Worm (Caenorhabditis elegans) whole organism, early embryonic: ENCODE data around the gene F09C6.10.
"Not testable (repeated sequence)": the region's sequence is repeated elsewhere in the genome, so short reads cannot be mapped to it uniquely, and the experiment has no call there.

ENCODE experiments used
- B0310.2 ChIP-seq: sonication (generic microtip); optimal IDR thresholded peaks from 2 replicates; lab custom pipeline; 2016; ENCODE audit warnings: mild to moderate bottlenecking, missing genetic modification characterization, missing compliant biosample characterization
- F13C5.2 ChIP-seq: sonication (generic microtip); optimal IDR thresholded peaks from 2 replicates; lab custom pipeline; 2017; ENCODE audit warnings: mild to moderate bottlenecking, missing genetic modification characterization, inconsistent platforms, missing compliant biosample characterization
- aly-1 ChIP-seq: sonication (generic microtip); optimal IDR thresholded peaks from 2 replicates; lab custom pipeline; 2016; ENCODE audit warnings: missing genetic modification characterization, missing compliant biosample characterization
- ama-1 ChIP-seq: fragments of 150-350 bp; optimal IDR thresholded peaks from 2 replicates; lab custom pipeline; 2014
- ceh-13 ChIP-seq: fragments of 200-800 bp; sonication (Bioruptor generic); optimal IDR thresholded peaks from 2 replicates; lab custom pipeline; 2018; ENCODE audit warnings: mild to moderate bottlenecking, missing genetic modification characterization, missing compliant biosample characterization
- ceh-36 ChIP-seq: sonication (generic microtip); optimal IDR thresholded peaks from 2 replicates; lab custom pipeline; 2016; ENCODE audit warnings: missing genetic modification characterization, inconsistent platforms, missing compliant biosample characterization
- ets-7 ChIP-seq: sonication (generic microtip); optimal IDR thresholded peaks from 2 replicates; lab custom pipeline; 2016; ENCODE audit warnings: missing genotype, missing genetic modification characterization, missing compliant biosample characterization
- flt-1 ChIP-seq: fragments of 200-800 bp; sonication (Bioruptor generic); IDR thresholded peaks from 2 replicates; pipeline ENCODE4 v1.3.6; 2022; ENCODE audit warnings: missing genetic modification characterization, missing compliant biosample characterization
- hmbx-1 ChIP-seq: sonication (generic microtip); optimal IDR thresholded peaks from 2 replicates; lab custom pipeline; 2016; ENCODE audit warnings: mild to moderate bottlenecking, missing genetic modification characterization, missing compliant biosample characterization
- hmg-4 ChIP-seq: fragments of 200-800 bp; sonication (Bioruptor generic); optimal IDR thresholded peaks from 2 replicates; lab custom pipeline; 2018; ENCODE audit warnings: mild to moderate bottlenecking, missing genetic modification characterization, missing compliant biosample characterization
- hnd-1 ChIP-seq: sonication (generic microtip); optimal IDR thresholded peaks from 2 replicates; lab custom pipeline; 2016; ENCODE audit warnings: missing genetic modification characterization, missing compliant biosample characterization
- pes-1 ChIP-seq: fragments of 200-800 bp; sonication (Bioruptor generic); IDR thresholded peaks from 2 replicates; pipeline ENCODE4 v1.3.6; 2022; ENCODE audit warnings: missing genetic modification reagents, missing genetic modification characterization, missing compliant biosample characterization
- scrt-1 ChIP-seq: fragments of 200-800 bp; sonication (Bioruptor generic); IDR thresholded peaks from 2 replicates; pipeline ENCODE4 v1.3.6; 2022; ENCODE audit warnings: missing genetic modification characterization, missing compliant biosample characterization
- sea-1 ChIP-seq: fragments of 200-800 bp; sonication (Bioruptor generic); conservative IDR thresholded peaks from 2 replicates; pipeline ENCODE4 v1.3.6; 2022; ENCODE audit warnings: missing genetic modification characterization, missing compliant biosample characterization
- tbx-11 ChIP-seq: fragments of 200-800 bp; sonication (Bioruptor generic); IDR thresholded peaks from 2 replicates; pipeline ENCODE4 v1.3.6; 2022; ENCODE audit warnings: missing genetic modification characterization, missing compliant biosample characterization
- tbx-37 ChIP-seq: fragments of 200-800 bp; sonication (Bioruptor generic); conservative IDR thresholded peaks from 2 replicates; pipeline ENCODE4 v1.3.6; 2022; ENCODE audit warnings: missing genetic modification reagents, missing genetic modification characterization, missing compliant biosample characterization
- tra-4 ChIP-seq: sonication (generic microtip); optimal IDR thresholded peaks from 2 replicates; lab custom pipeline; 2017; ENCODE audit warnings: missing genetic modification characterization, missing compliant biosample characterization

The F09C6.10 gene

DNA sequence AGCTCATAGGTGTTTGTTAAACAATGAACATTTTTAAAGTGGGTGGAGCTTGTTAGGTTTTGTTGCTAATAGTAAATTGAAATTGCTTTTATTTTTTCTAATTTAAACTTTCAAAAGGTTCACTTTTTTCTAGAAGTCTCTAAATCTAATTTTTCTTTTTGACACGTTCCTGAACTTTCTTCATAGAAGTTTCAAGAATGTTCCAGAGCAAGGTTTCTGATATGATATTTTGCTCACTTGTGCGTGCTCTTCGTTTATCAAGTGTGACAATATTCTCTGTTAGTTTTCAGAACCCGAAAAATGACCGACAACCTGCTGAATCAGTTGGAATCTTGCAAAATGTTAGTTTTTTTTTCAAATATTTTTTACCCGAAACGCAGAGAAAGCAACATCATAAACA, 22.8 kb upstream of the F09C6.10 start, which contains the start of gene fbxa-148:
fbxa-148 (plus strand) TSS at position 301 of the 400 bp plus-strand sequence.
- not testable (repeated sequence) for TF ChIP-seq hmbx-1 (tag; lab: Kevin White, UChicago); tbx-37 (GFP tag; lab: Robert Waterston, UW); F13C5.2

DNA sequence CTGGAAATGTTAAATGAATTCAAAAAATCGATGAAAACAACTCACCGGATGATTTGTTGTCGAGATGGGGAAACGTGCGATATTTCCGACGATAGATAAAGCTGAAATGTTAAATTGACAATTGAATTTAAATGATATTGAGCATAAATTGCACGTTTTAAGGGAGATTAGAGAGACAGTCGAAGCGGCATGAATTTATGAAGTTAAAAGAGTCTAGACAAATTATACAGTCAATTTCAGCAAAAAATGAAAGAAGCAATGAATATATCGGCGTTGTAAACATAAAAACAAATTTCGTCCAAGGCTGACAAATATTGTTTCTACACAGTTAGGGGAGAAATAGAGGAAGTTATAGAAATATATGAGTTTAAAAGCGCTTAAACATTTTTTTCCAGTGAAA, 11.4 kb upstream of the F09C6.10 start, which contains the start of gene Y102A5C.36:
Y102A5C.36 (minus strand) TSS at position 101 of the 400 bp plus-strand sequence.
- no peak for TF ChIP-seq F13C5.2
- TF ChIP-seq hmg-4 (GFP tag; lab: Kevin White, UChicago): no peak
- TF ChIP-seq ceh-13 (GFP tag; lab: Kevin White, UChicago): no peak
- TF ChIP-seq tbx-11 (GFP tag; lab: Robert Waterston, UW): no peak
- TF ChIP-seq ama-1 (lab: Kevin White, UChicago): no peak

DNA sequence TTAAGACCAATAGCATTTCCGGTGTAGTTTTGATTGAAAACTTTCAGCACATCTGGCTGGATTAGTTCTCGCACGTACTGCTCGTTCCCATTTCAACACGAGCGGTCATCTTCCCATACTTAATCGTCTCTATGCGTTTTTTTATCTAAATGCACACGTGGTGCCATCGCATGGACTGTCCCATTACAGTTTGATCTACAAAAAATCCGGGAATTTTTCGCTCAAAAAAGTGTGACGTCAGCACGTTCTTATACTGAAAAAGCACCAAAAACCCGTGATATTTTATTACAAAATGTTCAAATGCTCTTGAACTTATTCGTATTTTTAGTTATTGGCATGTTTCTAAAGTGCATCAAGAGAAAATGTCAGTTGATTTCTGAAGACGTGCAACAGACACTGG, 6.0 kb upstream of the F09C6.10 start, which contains the start of gene Y102A5C.4:
Y102A5C.4 (plus strand) TSS at position 301 of the 400 bp plus-strand sequence.
- TF ChIP-seq ets-7 (tag; lab: Kevin White, UChicago): no peak
- TF ChIP-seq ama-1 (lab: Kevin White, UChicago): no peak
- TF ChIP-seq ceh-36 (tag; lab: Kevin White, UChicago): no peak
- TF ChIP-seq hmg-4 (GFP tag; lab: Kevin White, UChicago): no peak
- TF ChIP-seq tbx-37 (GFP tag; lab: Robert Waterston, UW): no peak
- no peak for TF ChIP-seq hnd-1
- no peak for TF ChIP-seq tbx-11 (GFP tag; lab: Robert Waterston, UW)
- no peak for TF ChIP-seq tra-4 (tag; lab: Kevin White, UChicago)
- no peak for TF ChIP-seq ceh-13 (GFP tag; lab: Kevin White, UChicago)
- TF ChIP-seq aly-1 (tag; lab: Kevin White, UChicago): no peak
- no peak for TF ChIP-seq flt-1
- TF ChIP-seq pes-1 (GFP tag; lab: Robert Waterston, UW): no peak
- TF ChIP-seq hmbx-1 (tag; lab: Kevin White, UChicago): no peak

DNA sequence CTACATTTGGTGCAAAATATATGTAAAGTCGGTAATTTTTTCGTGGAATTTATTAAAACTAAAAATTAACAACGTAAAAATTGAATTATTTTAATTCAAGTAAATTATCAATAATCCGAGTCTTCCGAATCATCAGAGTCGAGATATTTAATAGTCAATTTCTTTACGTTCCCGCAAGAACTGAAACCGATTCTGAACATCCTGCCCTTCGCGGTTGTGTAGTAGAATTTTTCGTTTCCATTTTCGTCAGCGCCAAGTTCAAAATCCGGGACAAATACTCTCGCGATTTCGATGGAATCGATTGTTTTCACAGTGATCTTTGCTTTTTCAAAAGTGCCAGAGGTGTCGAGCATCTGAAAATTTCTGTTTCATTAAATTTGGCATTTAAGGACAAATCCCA, 3.7 kb upstream of the F09C6.10 start:
- TF ChIP-seq aly-1 (tag; lab: Kevin White, UChicago) (no peak), B0310.2 (tag; lab: Kevin White, UChicago) (no peak), flt-1 (no peak), pes-1 (GFP tag; lab: Robert Waterston, UW) (no peak), tbx-37 (GFP tag; lab: Robert Waterston, UW) (no peak), hmbx-1 (tag; lab: Kevin White, UChicago) (no peak), F13C5.2 (no peak), tbx-11 (GFP tag; lab: Robert Waterston, UW) (no peak), ceh-36 (tag; lab: Kevin White, UChicago) (no peak), ets-7 (tag; lab: Kevin White, UChicago) (no peak), sea-1 (no peak), ama-1 (lab: Kevin White, UChicago) (no peak), tra-4 (tag; lab: Kevin White, UChicago) (no peak), ceh-13 (GFP tag; lab: Kevin White, UChicago) (no peak), hmg-4 (GFP tag; lab: Kevin White, UChicago) (no peak)

DNA sequence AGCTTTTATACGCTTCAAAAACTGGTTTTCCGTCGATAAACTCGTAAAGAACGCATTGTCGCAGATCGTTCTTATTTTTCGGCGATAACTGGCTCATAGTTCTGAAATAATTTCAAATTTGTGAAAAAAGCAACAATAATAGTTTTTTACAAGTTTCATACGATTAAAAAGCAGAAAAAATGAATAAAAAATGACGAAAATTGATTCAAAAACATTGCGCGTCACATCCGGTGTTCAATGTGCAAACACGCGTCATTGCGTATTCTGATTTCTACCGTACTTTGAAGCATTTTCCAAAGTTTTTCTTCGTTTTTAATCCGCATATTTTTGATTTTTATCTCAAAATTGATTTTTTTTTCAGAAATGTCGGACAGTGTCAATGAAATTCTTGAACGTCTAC, 2.4 kb upstream of the F09C6.10 start, which contains the start of the genes fbxa-206 and Y102A5C.2:
fbxa-206 (minus strand) TSS at position 101 of the 400 bp plus-strand sequence.
Y102A5C.2 (plus strand) TSS at position 354 of the 400 bp plus-strand sequence.
- TF ChIP-seq sea-1: no peak
- no peak for TF ChIP-seq ama-1 (lab: Kevin White, UChicago)
- no peak for TF ChIP-seq hmbx-1 (tag; lab: Kevin White, UChicago)
- no peak for TF ChIP-seq aly-1 (tag; lab: Kevin White, UChicago)
- TF ChIP-seq hmg-4 (GFP tag; lab: Kevin White, UChicago): no peak
- no peak for TF ChIP-seq tbx-11 (GFP tag; lab: Robert Waterston, UW)
- TF ChIP-seq tbx-37 (GFP tag; lab: Robert Waterston, UW): no peak
- TF ChIP-seq ceh-13 (GFP tag; lab: Kevin White, UChicago): no peak
- TF ChIP-seq flt-1: no peak
- TF ChIP-seq ets-7 (tag; lab: Kevin White, UChicago): no peak
- TF ChIP-seq tra-4 (tag; lab: Kevin White, UChicago): no peak
- TF ChIP-seq hnd-1: no peak

DNA sequence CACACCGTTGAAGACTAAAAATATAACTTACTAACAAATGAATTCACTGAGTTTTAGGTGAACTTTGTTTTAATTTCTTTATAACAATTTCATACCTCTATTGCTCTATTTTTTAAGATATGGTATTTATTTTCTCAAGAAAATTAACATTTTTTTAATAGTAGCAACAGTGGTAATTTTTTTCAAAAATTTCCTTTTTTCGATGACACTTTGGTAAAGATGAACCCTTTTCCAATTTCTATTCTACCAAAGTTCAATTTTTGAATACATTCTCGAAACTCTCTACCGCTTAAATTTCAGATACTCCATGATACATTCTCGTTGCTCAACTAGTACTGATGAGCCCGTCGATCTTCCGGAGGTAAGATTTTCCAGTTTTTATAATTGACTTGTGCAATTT, 4.0 kb downstream of the F09C6.10 start, which contains the start of gene nhr-116:
nhr-116 (plus strand) TSS at position 301 of the 400 bp plus-strand sequence.
- TF ChIP-seq hmg-4 (GFP tag; lab: Kevin White, UChicago) (no peak), F13C5.2 (no peak), scrt-1 (no peak), ceh-36 (tag; lab: Kevin White, UChicago) (no peak), hnd-1 (no peak), ceh-13 (GFP tag; lab: Kevin White, UChicago) (no peak), sea-1 (no peak), tra-4 (tag; lab: Kevin White, UChicago) (no peak)

DNA sequence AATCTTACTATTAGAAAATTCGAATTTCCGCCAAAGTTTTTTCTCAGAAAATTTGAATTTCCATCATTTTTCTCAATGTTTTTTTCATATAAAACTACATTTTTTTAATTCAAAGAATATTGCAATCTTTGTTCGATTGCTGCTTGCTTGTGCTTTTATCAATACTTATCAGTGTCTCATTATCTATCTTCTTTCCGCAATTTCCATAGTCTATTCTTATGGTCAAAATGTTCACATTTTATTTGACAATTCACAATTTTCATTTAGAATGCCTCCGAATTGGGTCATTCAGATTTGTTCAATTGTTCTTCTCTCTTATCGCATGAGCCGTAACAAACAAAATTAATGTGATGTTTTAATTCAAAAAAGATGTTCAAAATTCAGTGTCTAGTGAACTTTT, 4.7 kb downstream of the F09C6.10 start:
- no peak for TF ChIP-seq hnd-1
- no peak for TF ChIP-seq pes-1 (GFP tag; lab: Robert Waterston, UW)

DNA sequence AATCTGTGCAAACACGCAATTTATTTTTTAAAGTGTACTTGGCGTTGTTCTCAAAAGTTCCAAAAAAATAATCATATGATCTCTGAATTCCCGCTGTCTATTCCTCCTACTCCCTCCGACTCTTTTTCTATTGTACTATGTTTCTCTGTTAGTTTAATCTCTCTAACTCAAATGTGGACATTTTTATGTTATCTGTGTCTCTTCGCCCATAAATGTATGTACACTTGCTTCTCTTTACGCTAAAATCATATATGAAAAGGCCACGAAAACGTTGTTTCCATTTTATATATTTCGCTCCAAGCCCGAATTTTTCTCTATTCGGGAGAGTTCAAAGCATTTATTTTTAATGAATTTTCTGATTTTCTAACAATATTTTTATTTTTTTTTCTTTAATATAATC, 5.1 kb downstream of the F09C6.10 start:
- TF ChIP-seq ceh-13 (GFP tag; lab: Kevin White, UChicago): no peak
- no peak for TF ChIP-seq F13C5.2
- no peak for TF ChIP-seq sea-1
- TF ChIP-seq hmg-4 (GFP tag; lab: Kevin White, UChicago): no peak
- no peak for TF ChIP-seq hnd-1
- no peak for TF ChIP-seq hmbx-1 (tag; lab: Kevin White, UChicago)
- no peak for TF ChIP-seq tbx-37 (GFP tag; lab: Robert Waterston, UW)
- no peak for TF ChIP-seq B0310.2 (tag; lab: Kevin White, UChicago)
- no peak for TF ChIP-seq pes-1 (GFP tag; lab: Robert Waterston, UW)
- no peak for TF ChIP-seq tra-4 (tag; lab: Kevin White, UChicago)
- no peak for TF ChIP-seq ama-1 (lab: Kevin White, UChicago)
- TF ChIP-seq flt-1: no peak
- TF ChIP-seq ets-7 (tag; lab: Kevin White, UChicago): no peak
- TF ChIP-seq aly-1 (tag; lab: Kevin White, UChicago): no peak
- TF ChIP-seq scrt-1: no peak
- TF ChIP-seq tbx-11 (GFP tag; lab: Robert Waterston, UW): no peak
- no peak for TF ChIP-seq ceh-36 (tag; lab: Kevin White, UChicago)
